Fruit fly (Drosophila melanogaster): Measurements from ENCODE around the gene chinmo.

The chinmo gene

dm6 chr2L:1632730-1633172 lies 18.3 kb upstream of the chinmo start (continued):
- TF ChIP-seq CG10267 (tag; optimal IDR thresholded peaks at IDR 0.05) (peak; percentile 80), CG12391 (tag; optimal IDR thresholded peaks at IDR 0.05) (peak; percentile 83), CrebB (tag; optimal IDR thresholded peaks at IDR 0.05) (peak; percentile 88), Nf-YA (GFP tag; IDR thresholded peaks at IDR 0.05) (peak; percentile 96), tgo (GFP tag; IDR thresholded peaks at IDR 0.05) (peak; percentile 99), Atf3 (GFP tag; optimal IDR thresholded peaks at IDR 0.05) (peak; percentile 82), CG6175 (GFP tag; IDR thresholded peaks at IDR 0.05) (peak; percentile 97), luna (GFP tag; optimal IDR thresholded peaks at IDR 0.05) (peak; percentile 91), CG30403 (GFP tag; optimal IDR thresholded peaks at IDR 0.05) (peak; percentile 95), CG8944 (GFP tag; optimal IDR thresholded peaks at IDR 0.05) (peak; percentile 80), Dek (tag; optimal IDR thresholded peaks at IDR 0.05) (peak; percentile 95), ap (GFP tag; IDR thresholded peaks at IDR 0.05) (peak; percentile 96), CG10979 (tag; optimal IDR thresholded peaks at IDR 0.05) (peak; percentile 62), seq (GFP tag; IDR thresholded peaks at IDR 0.05) (peak; percentile 99), pzg (GFP tag; optimal IDR thresholded peaks at IDR 0.05) (peak; percentile 12), CG30020 (tag; optimal IDR thresholded peaks at IDR 0.05) (peak; percentile 65), CoRest (tag; optimal IDR thresholded peaks at IDR 0.05) (peak; percentile 97), Ets65A (GFP tag) (peak; percentile 99), cg (GFP tag; optimal IDR thresholded peaks at IDR 0.05) (peak; percentile 76), p53 (GFP tag; optimal IDR thresholded peaks at IDR 0.05) (peak; percentile 62), Poxn (GFP tag; IDR thresholded peaks at IDR 0.05) (peak; percentile 93), Xbp1 (GFP tag; optimal IDR thresholded peaks at IDR 0.05) (peak; percentile 91), CG15479 (GFP tag; optimal IDR thresholded peaks at IDR 0.05) (no peak), twi (tag; optimal IDR thresholded peaks at IDR 0.05) (peak; percentile 79), sug (tag; optimal IDR thresholded peaks at IDR 0.05) (peak; percentile 95), grau (tag; optimal IDR thresholded peaks at IDR 0.05) (peak; percentile 99), GATAe (GFP tag; conservative IDR thresholded peaks at IDR 0.05) (peak; percentile 87), Side (GFP tag; optimal IDR thresholded peaks at IDR 0.05) (peak; percentile 88), sens (GFP tag) (peak; percentile 99), kah (GFP tag; optimal IDR thresholded peaks at IDR 0.05) (peak; percentile 69), bab2 (GFP tag; optimal IDR thresholded peaks at IDR 0.05) (peak; percentile 97), Optix (GFP tag; IDR thresholded peaks at IDR 0.05) (peak; percentile 94), Vsx1 (GFP tag; optimal IDR thresholded peaks at IDR 0.05) (peak; percentile 83), CG14710 (tag; optimal IDR thresholded peaks at IDR 0.05) (no peak), croc (GFP tag; conservative IDR thresholded peaks at IDR 0.05) (peak; percentile 83), HHEX (GFP tag; optimal IDR thresholded peaks at IDR 0.05) (peak; percentile 90), knrl (GFP tag; IDR thresholded peaks at IDR 0.05; ENCODE audit: partially characterized antibody) (no peak), psq (GFP tag; optimal IDR thresholded peaks at IDR 0.05) (peak; percentile 63), Camta (GFP tag; optimal IDR thresholded peaks at IDR 0.05) (peak; percentile 98), otp (GFP tag; IDR thresholded peaks at IDR 0.05) (peak; percentile 98), nerfin-2 (GFP tag; IDR thresholded peaks at IDR 0.05; ENCODE audit: partially characterized antibody) (no peak), unpg (GFP tag; optimal IDR thresholded peaks at IDR 0.05) (peak; percentile 97), CG6813 (GFP tag; optimal IDR thresholded peaks at IDR 0.05) (peak; percentile 73), chif (GFP tag; optimal IDR thresholded peaks at IDR 0.05) (peak; percentile 78 to 86), CG14860 (GFP tag; IDR thresholded peaks at IDR 0.05; ENCODE audit: partially characterized antibody) (no peak), D19B (GFP tag; optimal IDR thresholded peaks at IDR 0.05) (peak; percentile 78), jigr1 (GFP tag; IDR thresholded peaks at IDR 0.05) (peak; percentile 95), CG15011 (GFP tag; optimal IDR thresholded peaks at IDR 0.05) (peak; percentile 82), dimm (GFP tag; IDR thresholded peaks at IDR 0.05) (peak; percentile 96), nau (GFP tag; optimal IDR thresholded peaks at IDR 0.05) (peak; percentile 88), CG2129 (GFP tag; IDR thresholded peaks at IDR 0.05; ENCODE audit: partially characterized antibody) (no peak)
